ENCODE assay signal across 1 fruit fly cellular context in genomic region chr3L:14977536-14978495, dm6.
TF ChIP-seq lines count a peak whose summit lies in the region.

No protein-coding gene starts in this region.

TF ChIP-seq in whole organism, embryonic, 481 proteins besides CTCF, POLR2A, EP300 and RAD21 (continued from another document and continues in another):
- TF ChIP-seq CG9437 (GFP tag; optimal IDR thresholded peaks at IDR 0.05; lab: Kevin White, UChicago) (peak; percentile 71), bowl (GFP tag; IDR thresholded peaks at IDR 0.05; lab: Robert Waterston, UW) (no peak), Opbp (GFP tag; IDR thresholded peaks at IDR 0.05; lab: Robert Waterston, UW; ENCODE audit: partially characterized antibody) (no peak; the same call in 2 of the 3 replicates), ci (GFP tag; IDR thresholded peaks at IDR 0.05; lab: Robert Waterston, UW) (peak; percentile 65; the same call in 2 of the 3 replicates), aop (GFP tag; IDR thresholded peaks at IDR 0.05; lab: Robert Waterston, UW) (peak; percentile 44; the same call in 1 of the 2 replicates), CG34422 (GFP tag; IDR thresholded peaks at IDR 0.05; lab: Robert Waterston, UW) (peak; percentile 43; the same call in 2 of the 3 replicates), Fer1 (GFP tag; optimal IDR thresholded peaks at IDR 0.05; lab: Kevin White, UChicago) (no peak), CG1792 (GFP tag; optimal IDR thresholded peaks at IDR 0.05; lab: Kevin White, UChicago) (no peak), CG16779 (GFP tag; IDR thresholded peaks at IDR 0.05; lab: Robert Waterston, UW) (no peak), Taf1 (GFP tag; IDR thresholded peaks at IDR 0.05; lab: Robert Waterston, UW) (no peak), CG16815 (GFP tag; optimal IDR thresholded peaks at IDR 0.05; lab: Kevin White, UChicago) (peak; percentile 67), CG6689 (GFP tag; IDR thresholded peaks at IDR 0.05; lab: Robert Waterston, UW) (peak; percentile 30; the same call in 1 of the 2 replicates), Asciz (GFP tag; optimal IDR thresholded peaks at IDR 0.05; lab: Kevin White, UChicago) (no peak), Awh (GFP tag; IDR thresholded peaks at IDR 0.05; lab: Robert Waterston, UW) (no peak; the same call in 1 of the 2 replicates), ap (GFP tag; IDR thresholded peaks at IDR 0.05; lab: Robert Waterston, UW) (no peak), MESR4 (GFP tag; optimal IDR thresholded peaks at IDR 0.05; lab: Kevin White, UChicago) (no peak), slou (GFP tag; optimal IDR thresholded peaks at IDR 0.05; lab: Kevin White, UChicago) (no peak), wor (GFP tag; IDR thresholded peaks at IDR 0.05; lab: Robert Waterston, UW) (no peak), rib (GFP tag; IDR thresholded peaks at IDR 0.05; lab: Robert Waterston, UW) (peak; percentile 65; the same call in 1 of the 2 replicates), zen2 (GFP tag; IDR thresholded peaks at IDR 0.05; lab: Robert Waterston, UW; ENCODE audit: partially characterized antibody) (0 out of 3 replicates have a peak, but pooled peaks have one; percentile 17), Jarid2 (GFP tag; optimal IDR thresholded peaks at IDR 0.05; lab: Kevin White, UChicago) (peak; percentile 93), Antp (GFP tag; optimal IDR thresholded peaks at IDR 0.05; lab: Kevin White, UChicago) (peak; percentile 37), ATbp (GFP tag; optimal IDR thresholded peaks at IDR 0.05; lab: Kevin White, UChicago) (no peak), CG3065 (GFP tag; optimal IDR thresholded peaks at IDR 0.05; lab: Kevin White, UChicago) (no peak), CG9797 (GFP tag; optimal IDR thresholded peaks at IDR 0.05; lab: Kevin White, UChicago) (no peak), H15 (GFP tag; IDR thresholded peaks at IDR 0.05; lab: Robert Waterston, UW) (peak; percentile 23; the same call in 1 of the 3 replicates), Elba2 (GFP tag; optimal IDR thresholded peaks at IDR 0.05; lab: Kevin White, UChicago) (no peak), inv (GFP tag; IDR thresholded peaks at IDR 0.05; lab: Robert Waterston, UW; ENCODE audit: partially characterized antibody) (no peak), Camta (GFP tag; optimal IDR thresholded peaks at IDR 0.05; lab: Kevin White, UChicago) (no peak), caup (GFP tag; optimal IDR thresholded peaks at IDR 0.05; lab: Kevin White, UChicago; ENCODE audit: severe bottlenecking) (no peak), CG8765 (GFP tag; IDR thresholded peaks at IDR 0.05; lab: Robert Waterston, UW) (no peak), nerfin-2 (GFP tag; IDR thresholded peaks at IDR 0.05; lab: Robert Waterston, UW; ENCODE audit: partially characterized antibody) (0 out of 2 replicates have a peak, but pooled peaks have one; percentile 18), Nf-YA (GFP tag; IDR thresholded peaks at IDR 0.05; lab: Robert Waterston, UW) (no peak), CG11247 (GFP tag; IDR thresholded peaks at IDR 0.05; lab: Robert Waterston, UW) (no peak), croc (GFP tag; conservative IDR thresholded peaks at IDR 0.05; lab: Robert Waterston, UW) (no peak), CG43689 (GFP tag; IDR thresholded peaks at IDR 0.05; lab: Robert Waterston, UW) (no peak), CG2199 (GFP tag; IDR thresholded peaks at IDR 0.05; lab: Robert Waterston, UW) (peak; percentile 56; the same call in 1 of the 3 replicates), NC2β (GFP tag; optimal IDR thresholded peaks at IDR 0.05; lab: Kevin White, UChicago) (no peak), Hr78 (GFP tag; optimal IDR thresholded peaks at IDR 0.05; lab: Kevin White, UChicago) (peak in 1 of 2 experiments; percentile 94), al (GFP tag; IDR thresholded peaks at IDR 0.05; lab: Robert Waterston, UW) (no peak), bbx (GFP tag; IDR thresholded peaks at IDR 0.05; lab: Robert Waterston, UW; ENCODE audit: partially characterized antibody) (peak; percentile 61), Lpt (GFP tag; optimal IDR thresholded peaks at IDR 0.05; lab: Kevin White, UChicago) (no peak), Atf6 (GFP tag; IDR thresholded peaks at IDR 0.05; lab: Robert Waterston, UW) (0 out of 2 replicates have a peak, but pooled peaks have one; percentile 8), CG31388 (GFP tag; optimal IDR thresholded peaks at IDR 0.05; lab: Kevin White, UChicago) (no peak), oc (tag; optimal IDR thresholded peaks at IDR 0.05; lab: Kevin White, UChicago) (peak; percentile 54), CG11398 (GFP tag; optimal IDR thresholded peaks at IDR 0.05; lab: Kevin White, UChicago) (no peak), p53 (GFP tag; optimal IDR thresholded peaks at IDR 0.05; lab: Kevin White, UChicago) (no peak), Hmx (GFP tag; optimal IDR thresholded peaks at IDR 0.05; lab: Kevin White, UChicago) (no peak), fu2 (GFP tag; optimal IDR thresholded peaks at IDR 0.05; lab: Kevin White, UChicago) (no peak), luna (GFP tag; optimal IDR thresholded peaks at IDR 0.05; lab: Kevin White, UChicago) (no peak), CG14667 (GFP tag; IDR thresholded peaks at IDR 0.05; lab: Robert Waterston, UW) (no peak), CG3726 (GFP tag; IDR thresholded peaks at IDR 0.05; lab: Robert Waterston, UW) (no peak), tio (GFP tag; optimal IDR thresholded peaks at IDR 0.05; lab: Kevin White, UChicago) (peak; percentile 72), E2f1 (GFP tag; IDR thresholded peaks at IDR 0.05; lab: Robert Waterston, UW) (no peak), lov (optimal IDR thresholded peaks at IDR 0.05; lab: Kevin White, UChicago) (no peak), lov (GFP tag; IDR thresholded peaks at IDR 0.05; lab: Robert Waterston, UW) (no peak), D19B (GFP tag; optimal IDR thresholded peaks at IDR 0.05; lab: Kevin White, UChicago) (no peak), B-H2 (GFP tag; optimal IDR thresholded peaks at IDR 0.05; lab: Kevin White, UChicago) (no peak), CG10543 (GFP tag; optimal IDR thresholded peaks at IDR 0.05; lab: Kevin White, UChicago) (peak; percentile 81), klu (GFP tag; IDR thresholded peaks at IDR 0.05; lab: Robert Waterston, UW) (0 out of 2 replicates have a peak, but pooled peaks have one; percentile 21), dmrt11E (tag; optimal IDR thresholded peaks at IDR 0.05; lab: Kevin White, UChicago) (peak; percentile 78), CG1529 (GFP tag; optimal IDR thresholded peaks at IDR 0.05; lab: Kevin White, UChicago) (peak; percentile 11), CG31441 (GFP tag; IDR thresholded peaks at IDR 0.05; lab: Robert Waterston, UW) (peak; percentile 73; the same call in 1 of the 2 replicates), NC2α (GFP tag; optimal IDR thresholded peaks at IDR 0.05; lab: Kevin White, UChicago) (no peak), CG18619 (GFP tag; optimal IDR thresholded peaks at IDR 0.05; lab: Kevin White, UChicago) (peak; percentile 53), mam (GFP tag; optimal IDR thresholded peaks at IDR 0.05; lab: Kevin White, UChicago) (no peak), CG8359 (GFP tag; optimal IDR thresholded peaks at IDR 0.05; lab: Kevin White, UChicago; ENCODE audit: borderline replicate concordance) (no peak), Eip74EF (GFP tag; optimal IDR thresholded peaks at IDR 0.05; lab: Kevin White, UChicago) (no peak), dm (GFP tag; optimal IDR thresholded peaks at IDR 0.05; lab: Kevin White, UChicago) (no peak), dati (GFP tag; IDR thresholded peaks at IDR 0.05; lab: Robert Waterston, UW) (no peak), nom (GFP tag; optimal IDR thresholded peaks at IDR 0.05; lab: Kevin White, UChicago) (peak; percentile 17), nau (GFP tag; optimal IDR thresholded peaks at IDR 0.05; lab: Kevin White, UChicago) (peak; percentile 50), CG15514 (GFP tag; optimal IDR thresholded peaks at IDR 0.05; lab: Kevin White, UChicago) (no peak), CG13296 (GFP tag; optimal IDR thresholded peaks at IDR 0.05; lab: Kevin White, UChicago) (no peak), gsb (GFP tag; IDR thresholded peaks at IDR 0.05; lab: Robert Waterston, UW) (no peak), sisA (GFP tag; IDR thresholded peaks at IDR 0.05; lab: Robert Waterston, UW) (peak; percentile 27; the same call in 1 of the 2 replicates), schlank (tag; optimal IDR thresholded peaks at IDR 0.05; lab: Kevin White, UChicago) (no peak), CG8290 (GFP tag; optimal IDR thresholded peaks at IDR 0.05; lab: Kevin White, UChicago) (peak; percentile 7), CG8290 (tag; optimal IDR thresholded peaks at IDR 0.05; lab: Kevin White, UChicago) (peak in 1 of 2 experiments; percentile 56), CG10565 (GFP tag; optimal IDR thresholded peaks at IDR 0.05; lab: Kevin White, UChicago) (no peak), Usf (GFP tag; optimal IDR thresholded peaks at IDR 0.05; lab: Kevin White, UChicago) (no peak), CrebB (tag; optimal IDR thresholded peaks at IDR 0.05; lab: Kevin White, UChicago) (no peak), btn (GFP tag; optimal IDR thresholded peaks at IDR 0.05; lab: Kevin White, UChicago) (no peak), scrt (GFP tag; optimal IDR thresholded peaks at IDR 0.05; lab: Kevin White, UChicago) (no peak), psq (GFP tag; optimal IDR thresholded peaks at IDR 0.05; lab: Kevin White, UChicago) (peak; percentile 42), pan (optimal IDR thresholded peaks at IDR 0.05; lab: Kevin White, UChicago) (no peak), pan (GFP tag; optimal IDR thresholded peaks at IDR 0.05 in 1 of 2, IDR thresholded peaks at IDR 0.05 in 1 of 2) (no peak), slp2 (GFP tag; optimal IDR thresholded peaks at IDR 0.05; lab: Kevin White, UChicago) (peak; percentile 60), Dip3 (GFP tag; optimal IDR thresholded peaks at IDR 0.05; lab: Kevin White, UChicago) (no peak), CG5953 (GFP tag; IDR thresholded peaks at IDR 0.05; lab: Robert Waterston, UW) (peak; percentile 42; the same call in 1 of the 2 replicates), twi (tag; optimal IDR thresholded peaks at IDR 0.05; lab: Kevin White, UChicago) (peak; percentile 2), Xbp1 (GFP tag; optimal IDR thresholded peaks at IDR 0.05; lab: Kevin White, UChicago) (peak; percentile 25), HmgZ (tag; optimal IDR thresholded peaks at IDR 0.05; lab: Kevin White, UChicago) (peak; percentile 33), gsb-n (tag; optimal IDR thresholded peaks at IDR 0.05; lab: Kevin White, UChicago) (no peak), Myb (GFP tag; optimal IDR thresholded peaks at IDR 0.05; lab: Kevin White, UChicago) (no peak), fru (optimal IDR thresholded peaks at IDR 0.05; lab: Kevin White, UChicago) (no peak), Dad (GFP tag; optimal IDR thresholded peaks at IDR 0.05; lab: Kevin White, UChicago) (no peak), Ravus (GFP tag; IDR thresholded peaks at IDR 0.05; lab: Robert Waterston, UW) (no peak), CG11696 (GFP tag; IDR thresholded peaks at IDR 0.05; lab: Robert Waterston, UW) (no peak), Hand (GFP tag; optimal IDR thresholded peaks at IDR 0.05; lab: Kevin White, UChicago) (no peak), CG6854 (GFP tag; optimal IDR thresholded peaks at IDR 0.05; lab: Kevin White, UChicago) (no peak), yki (optimal IDR thresholded peaks at IDR 0.05; lab: Kevin White, UChicago) (no peak), CG4730 (GFP tag; IDR thresholded peaks at IDR 0.05; lab: Robert Waterston, UW) (peak; percentile 28; the same call in 1 of the 2 replicates), CG10209 (GFP tag; optimal IDR thresholded peaks at IDR 0.05; lab: Kevin White, UChicago) (peak; percentile 2), CG12659 (GFP tag; optimal IDR thresholded peaks at IDR 0.05; lab: Kevin White, UChicago) (peak; percentile 10), CG7987 (GFP tag; optimal IDR thresholded peaks at IDR 0.05; lab: Kevin White, UChicago) (no peak), CG42726 (GFP tag; IDR thresholded peaks at IDR 0.05; lab: Robert Waterston, UW; ENCODE audit: partially characterized antibody) (peak; percentile 37; the same call in 1 of the 2 replicates), CG18476 (GFP tag; optimal IDR thresholded peaks at IDR 0.05; lab: Kevin White, UChicago) (peak; percentile 24), CG7745 (tag; optimal IDR thresholded peaks at IDR 0.05; lab: Kevin White, UChicago) (no peak), CG13624 (GFP tag; optimal IDR thresholded peaks at IDR 0.05; lab: Kevin White, UChicago) (no peak), CG11504 (tag; optimal IDR thresholded peaks at IDR 0.05; lab: Kevin White, UChicago) (peak; percentile 64), CG2120 (GFP tag; optimal IDR thresholded peaks at IDR 0.05; lab: Kevin White, UChicago) (no peak), CG2202 (tag; optimal IDR thresholded peaks at IDR 0.05; lab: Kevin White, UChicago) (no peak), CG17359 (tag; optimal IDR thresholded peaks at IDR 0.05; lab: Kevin White, UChicago) (no peak), chn (GFP tag; optimal IDR thresholded peaks at IDR 0.05; lab: Kevin White, UChicago) (no peak), ranshi (GFP tag; IDR thresholded peaks at IDR 0.05; lab: Robert Waterston, UW) (no peak; the same call in 1 of the 2 replicates), cas (GFP tag; IDR thresholded peaks at IDR 0.05; lab: Robert Waterston, UW) (no peak), crp (GFP tag; optimal IDR thresholded peaks at IDR 0.05; lab: Kevin White, UChicago) (peak in 1 of 2 experiments; percentile 3), CG4617 (GFP tag; optimal IDR thresholded peaks at IDR 0.05; lab: Kevin White, UChicago; ENCODE audit: borderline replicate concordance) (peak; percentile 3), CG1602 (GFP tag; optimal IDR thresholded peaks at IDR 0.05; lab: Kevin White, UChicago) (peak; percentile 61), lola (GFP tag; optimal IDR thresholded peaks at IDR 0.05; lab: Kevin White, UChicago) (peak in 1 of 3 experiments; percentile 92), trem (tag; optimal IDR thresholded peaks at IDR 0.05; lab: Kevin White, UChicago) (peak; percentile 41), lbe (GFP tag; optimal IDR thresholded peaks at IDR 0.05; lab: Kevin White, UChicago) (no peak), BtbVII (GFP tag; optimal IDR thresholded peaks at IDR 0.05; lab: Kevin White, UChicago) (no peak), CG9932 (GFP tag; IDR thresholded peaks at IDR 0.05; lab: Robert Waterston, UW) (no peak), Ets65A (GFP tag; lab: Kevin White, UChicago) (peak; percentile 90), CG15011 (GFP tag; optimal IDR thresholded peaks at IDR 0.05; lab: Kevin White, UChicago) (no peak), CG18262 (tag; optimal IDR thresholded peaks at IDR 0.05; lab: Kevin White, UChicago) (peak; percentile 91), CG9876 (GFP tag; optimal IDR thresholded peaks at IDR 0.05; lab: Kevin White, UChicago) (no peak), CG3281 (GFP tag; optimal IDR thresholded peaks at IDR 0.05; lab: Kevin White, UChicago) (no peak), CG6765 (GFP tag; optimal IDR thresholded peaks at IDR 0.05; lab: Kevin White, UChicago) (no peak), ems (GFP tag; optimal IDR thresholded peaks at IDR 0.05; lab: Kevin White, UChicago) (peak; percentile 29)
